Worm (Caenorhabditis elegans) whole organism, L3 larva: ENCODE results near the gene Y54G2A.12.
A peak's percentile ranks its signal among the peaks of the same experiment; 100 is the strongest.

Source experiments
- R02D3.7 ChIP-seq: fragments of 150-350 bp; optimal IDR thresholded peaks from 2 replicates; lab custom pipeline; 2014; ENCODE audit warnings: missing biosample characterization, missing genetic modification characterization
- ZK546.5 ChIP-seq: sonication (generic microtip); optimal IDR thresholded peaks from 2 replicates; lab custom pipeline; 2017; ENCODE audit warnings: missing biosample characterization, missing genetic modification characterization
- aly-2 ChIP-seq: fragments of 150-350 bp; optimal IDR thresholded peaks from 2 replicates; lab custom pipeline; 2014; ENCODE audit warnings: missing biosample characterization, missing genetic modification characterization
- ama-1 ChIP-seq: fragments of 150-350 bp; optimal IDR thresholded peaks from 2 replicates; lab custom pipeline; 2018
- ceh-16 ChIP-seq: sonication (generic microtip); optimal IDR thresholded peaks from 2 replicates; lab custom pipeline; 2017; ENCODE audit warnings: missing biosample characterization, missing genetic modification characterization
- ceh-28 ChIP-seq: fragments of 150-350 bp; optimal IDR thresholded peaks from 2 replicates; lab custom pipeline; 2014; ENCODE audit warnings: missing biosample characterization, missing genetic modification reagents, missing genetic modification characterization
- ceh-82 ChIP-seq: fragments of 150-350 bp; optimal IDR thresholded peaks from 2 replicates; lab custom pipeline; 2014; ENCODE audit warnings: missing biosample characterization, missing genetic modification characterization
- daf-12 ChIP-seq: fragments of 150-350 bp; optimal IDR thresholded peaks from 2 replicates; lab custom pipeline; 2014; ENCODE audit warnings: missing biosample characterization, missing genetic modification reagents, missing genetic modification characterization
- elt-1 ChIP-seq: fragments of 150-350 bp; optimal IDR thresholded peaks from 2 replicates; lab custom pipeline; 2014; ENCODE audit warnings: missing biosample characterization, missing genetic modification characterization
- elt-2 ChIP-seq: sonication (generic microtip); optimal IDR thresholded peaks from 2 replicates; lab custom pipeline; 2016; ENCODE audit warnings: missing genetic modification reagents, mild to moderate bottlenecking, missing genetic modification characterization, missing compliant biosample characterization
- eor-1 ChIP-seq, 2 experiments: fragments of 150-350 bp; optimal IDR thresholded peaks; 2 replicates each; lab custom pipeline; 2014 to 2018; ENCODE audit warnings: missing biosample characterization in 2 of 2, missing genetic modification characterization in 2 of 2
- fkh-10 ChIP-seq: sonication (generic microtip); optimal IDR thresholded peaks from 2 replicates; lab custom pipeline; 2017; ENCODE audit warnings: missing biosample characterization, missing genetic modification reagents, missing genetic modification characterization
- fos-1 ChIP-seq: fragments of 150-350 bp; optimal IDR thresholded peaks from 2 replicates; lab custom pipeline; 2014; ENCODE audit warnings: missing biosample characterization, missing genetic modification characterization
- hmg-11 ChIP-seq: sonication (generic microtip); optimal IDR thresholded peaks from 2 replicates; lab custom pipeline; 2016; ENCODE audit warnings: missing genetic modification characterization, missing compliant biosample characterization
- jun-1 ChIP-seq: fragments of 150-350 bp; optimal IDR thresholded peaks from 2 replicates; lab custom pipeline; 2014; ENCODE audit warnings: missing biosample characterization, missing genetic modification reagents, missing genetic modification characterization
- lin-15B ChIP-seq: fragments of 150-350 bp; optimal IDR thresholded peaks from 2 replicates; lab custom pipeline; 2014; ENCODE audit warnings: missing biosample characterization, missing genetic modification characterization
- lin-39 ChIP-seq: fragments of 150-350 bp; optimal IDR thresholded peaks from 2 replicates; lab custom pipeline; 2018; ENCODE audit warnings: missing biosample characterization, missing genetic modification reagents, missing genetic modification characterization
- lsy-12 ChIP-seq: sonication (generic microtip); optimal IDR thresholded peaks from 2 replicates; lab custom pipeline; 2016; ENCODE audit warnings: mild to moderate bottlenecking, missing genetic modification characterization, missing compliant biosample characterization
- mml-1 ChIP-seq: fragments of 150-350 bp; sonication (generic microtip); optimal IDR thresholded peaks from 3 replicates; lab custom pipeline; 2014; ENCODE audit warnings: missing biosample characterization, missing genetic modification characterization
- nfya-1 ChIP-seq: sonication (generic microtip); optimal IDR thresholded peaks from 2 replicates; lab custom pipeline; 2017; ENCODE audit warnings: missing genetic modification characterization, mild to moderate bottlenecking, missing compliant biosample characterization, antibody characterized with exemption, moderate library complexity; ENCODE audit not compliant: insufficient read depth
- nhr-11 ChIP-seq: fragments of 150-350 bp; optimal IDR thresholded peaks from 2 replicates; lab custom pipeline; 2014; ENCODE audit warnings: missing biosample characterization, missing genetic modification characterization
- nhr-12 ChIP-seq: fragments of 150-350 bp; optimal IDR thresholded peaks from 2 replicates; lab custom pipeline; 2014; ENCODE audit warnings: missing biosample characterization, missing genetic modification characterization
- nhr-23 ChIP-seq: fragments of 150-350 bp; optimal IDR thresholded peaks from 2 replicates; lab custom pipeline; 2014; ENCODE audit warnings: missing biosample characterization, missing genetic modification reagents, missing genetic modification characterization
- nhr-237 ChIP-seq: fragments of 150-350 bp; optimal IDR thresholded peaks from 2 replicates; lab custom pipeline; 2014; ENCODE audit warnings: missing biosample characterization, missing genetic modification characterization
- nhr-25 ChIP-seq: sonication (generic microtip); optimal IDR thresholded peaks from 2 replicates; lab custom pipeline; 2017; ENCODE audit warnings: missing biosample characterization, missing genetic modification characterization
- nhr-43 ChIP-seq: sonication (generic microtip); optimal IDR thresholded peaks from 2 replicates; lab custom pipeline; 2016; ENCODE audit warnings: mild to moderate bottlenecking, missing genetic modification characterization, missing compliant biosample characterization; ENCODE audit not compliant: poor library complexity, severe bottlenecking
- nhr-67 ChIP-seq: fragments of 150-350 bp; optimal IDR thresholded peaks from 2 replicates; lab custom pipeline; 2014; ENCODE audit warnings: missing biosample characterization, missing genetic modification characterization
- nhr-76 ChIP-seq: fragments of 150-350 bp; sonication (generic microtip); optimal IDR thresholded peaks from 5 replicates; lab custom pipeline; 2014; ENCODE audit warnings: missing biosample characterization, missing genetic modification characterization
- nhr-77 ChIP-seq: fragments of 150-350 bp; optimal IDR thresholded peaks from 2 replicates; lab custom pipeline; 2014; ENCODE audit warnings: missing biosample characterization, missing genetic modification characterization
- pqm-1 ChIP-seq: fragments of 150-350 bp; optimal IDR thresholded peaks from 2 replicates; lab custom pipeline; 2017; ENCODE audit warnings: missing biosample characterization, missing genetic modification characterization, inconsistent platforms
- tbx-2 ChIP-seq: sonication (generic microtip); optimal IDR thresholded peaks from 2 replicates; lab custom pipeline; 2016; ENCODE audit warnings: mild to moderate bottlenecking, missing genetic modification characterization, missing compliant biosample characterization
- unc-39 ChIP-seq: sonication (generic microtip); optimal IDR thresholded peaks from 4 replicates; lab custom pipeline; 2017; ENCODE audit warnings: missing biosample characterization, missing genetic modification characterization
- zag-1 ChIP-seq: fragments of 150-350 bp; optimal IDR thresholded peaks from 2 replicates; lab custom pipeline; 2014; ENCODE audit warnings: missing biosample characterization, missing genetic modification characterization

Y54G2A.12 gene

ce11 chrIV:2747385-2748007 is 35.1 kb downstream of the Y54G2A.12 start:
- TF ChIP-seq fkh-10 (no peak), zag-1 (tag; lab: Kevin White, UChicago) (no peak), ama-1 (lab: Kevin White, UChicago) (no peak), unc-39 (no peak), tbx-2 (tag; lab: Kevin White, UChicago) (no peak), lin-39 (tag; lab: Kevin White, UChicago) (no peak), nhr-43 (tag; lab: Kevin White, UChicago) (no peak), nhr-237 (no peak), R02D3.7 (tag; lab: Kevin White, UChicago) (no peak), elt-2 (tag; lab: Kevin White, UChicago) (no peak), ceh-82 (tag; lab: Kevin White, UChicago) (no peak), nhr-25 (no peak), hmg-11 (no peak), nhr-77 (no peak), jun-1 (tag; lab: Kevin White, UChicago) (no peak)

ce11 chrIV:2742470-2743044 is 40.1 kb downstream of the Y54G2A.12 start, which contains the start of gene nhr-277:
Gene nhr-277 (plus strand): TSS chrIV:2742994.
- TF ChIP-seq ZK546.5 (tag; lab: Kevin White, UChicago) (no peak), pqm-1 (no peak), daf-12 (tag; lab: Kevin White, UChicago) (no peak), ceh-16 (tag; lab: Kevin White, UChicago) (no peak), tbx-2 (tag; lab: Kevin White, UChicago) (no peak), nhr-76 (tag; lab: Kevin White, UChicago) (no peak), fkh-10 (no peak), eor-1 (tag; optimal IDR thresholded peaks at IDR 0.05; lab: Kevin White, UChicago) (no peak), nhr-237 (no peak), fos-1 (tag; lab: Kevin White, UChicago) (no peak), nhr-11 (no peak), nfya-1 (tag; lab: Kevin White, UChicago) (no peak), aly-2 (tag; lab: Kevin White, UChicago) (no peak), nhr-25 (no peak), nhr-12 (tag; lab: Kevin White, UChicago) (no peak), mml-1 (tag; lab: Kevin White, UChicago) (no peak), ceh-82 (tag; lab: Kevin White, UChicago) (no peak), lin-15B (no peak), nhr-23 (tag; lab: Kevin White, UChicago) (no peak), nhr-67 (tag; lab: Kevin White, UChicago) (no peak)
- TF ChIP-seq, all 47 proteins: peak for 0

ce11 chrIV:2738466-2738865 is 44.2 kb downstream of the Y54G2A.12 start:
- TF ChIP-seq nhr-76 (tag; lab: Kevin White, UChicago) (no peak), ceh-16 (tag; lab: Kevin White, UChicago) (no peak), nhr-25 (no peak)

DNA sequence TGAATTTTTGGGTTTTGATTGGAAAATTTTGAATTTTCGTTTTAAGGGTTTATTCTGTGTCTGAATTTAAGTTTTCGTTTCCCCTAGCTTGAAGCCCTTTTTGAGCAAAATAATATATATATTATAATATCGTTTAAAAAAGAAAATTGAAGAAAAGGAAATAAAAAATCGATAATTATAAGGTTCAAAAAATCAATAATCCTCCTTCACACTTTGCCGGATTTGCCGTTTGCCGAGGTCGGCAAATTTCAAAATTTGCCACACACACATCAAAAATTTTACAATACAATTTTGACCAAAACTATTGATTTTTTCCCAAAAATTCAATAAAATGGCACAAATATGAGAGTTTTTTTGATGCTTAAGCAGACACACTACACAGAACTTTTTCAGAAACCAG is 46.1 kb downstream of the Y54G2A.12 start:
- TF ChIP-seq ceh-28 (tag; lab: Kevin White, UChicago), result peak; percentile 54
- TF ChIP-seq aly-2 (tag; lab: Kevin White, UChicago), result no peak

- peak; percentile 32 for TF ChIP-seq nhr-11
- TF ChIP-seq elt-1 (tag; lab: Kevin White, UChicago), result no peak
Measured at ce11 chrIV:2734675-2735074, 48.0 kb downstream of the Y54G2A.12 start.

ce11 chrIV:2729957-2730356 is 52.7 kb downstream of the Y54G2A.12 start, which contains the start of gene Y94H6A.2:
Gene Y94H6A.2 (plus strand): TSS chrIV:2730292.
- TF ChIP-seq lsy-12 (tag; lab: Kevin White, UChicago), result no peak
- TF ChIP-seq lin-39 (tag; lab: Kevin White, UChicago), result no peak
- TF ChIP-seq nhr-23 (tag; lab: Kevin White, UChicago), result no peak
- TF ChIP-seq elt-2 (tag; lab: Kevin White, UChicago), result peak; percentile 19
- no peak for TF ChIP-seq tbx-2 (tag; lab: Kevin White, UChicago)
